Worm (Caenorhabditis elegans) whole organism, young adult: ENCODE results near the gene glb-16.

Experiments
- F33H1.4 ChIP-seq: fragments of 200-800 bp; sonication (Bioruptor generic); IDR thresholded peaks from 2 replicates; pipeline ENCODE4 v1.3.6; 2022; ENCODE audit warnings: missing genetic modification reagents, missing genetic modification characterization, missing compliant biosample characterization
- F57A8.1 ChIP-seq: fragments of 200-800 bp; sonication (Bioruptor generic); optimal IDR thresholded peaks from 2 replicates; lab custom pipeline; 2018; ENCODE audit warnings: mild to moderate bottlenecking, missing genetic modification characterization, moderate library complexity, missing compliant biosample characterization
- Y67H2A.10 ChIP-seq: fragments of 200-800 bp; sonication (Bioruptor generic); conservative IDR thresholded peaks from 2 replicates; pipeline ENCODE4 v1.3.6; 2022; ENCODE audit warnings: missing genetic modification reagents, missing genetic modification characterization, missing compliant biosample characterization
- aptf-2 ChIP-seq: fragments of 200-800 bp; sonication (Bioruptor generic); conservative IDR thresholded peaks from 2 replicates; pipeline ENCODE4 v1.3.6; 2022; ENCODE audit warnings: missing genetic modification reagents, missing genetic modification characterization, missing compliant biosample characterization
- attf-5 ChIP-seq: fragments of 200-800 bp; sonication (Bioruptor generic); optimal IDR thresholded peaks from 2 replicates; lab custom pipeline; 2018; ENCODE audit warnings: mild to moderate bottlenecking, missing genetic modification characterization, missing compliant biosample characterization
- bed-2 ChIP-seq: fragments of 200-800 bp; sonication (Bioruptor generic); IDR thresholded peaks from 2 replicates; pipeline ENCODE4 v1.3.6; 2022; ENCODE audit warnings: missing genetic modification reagents, missing genetic modification characterization, missing compliant biosample characterization
- cebp-1 ChIP-seq, 2 experiments: fragments of 200-800 bp in 1 of 2; sonication (Bioruptor generic) in 1 of 2; sonication (generic microtip) in 1 of 2; IDR thresholded peaks in 1 of 2; optimal IDR thresholded peaks in 1 of 2; 2 replicates each; pipeline versions ENCODE4 v1.3.6 to Lab custom; 2017 to 2022; ENCODE audit warnings: missing compliant biosample characterization in 2 of 2, missing genetic modification characterization in 2 of 2, mild to moderate bottlenecking in 1 of 2, missing genetic modification reagents in 1 of 2, moderate library complexity in 1 of 2
- ceh-27 ChIP-seq: fragments of 200-800 bp; sonication (Bioruptor generic); optimal IDR thresholded peaks from 2 replicates; lab custom pipeline; 2018; ENCODE audit warnings: mild to moderate bottlenecking, missing genetic modification characterization, moderate library complexity, missing compliant biosample characterization
- efl-1 ChIP-seq: fragments of 150-350 bp; optimal IDR thresholded peaks from 2 replicates; lab custom pipeline; 2014; ENCODE audit warnings: missing biosample characterization, missing genetic modification reagents, missing genetic modification characterization
- ets-4 ChIP-seq: fragments of 200-800 bp; sonication (Bioruptor generic); optimal IDR thresholded peaks from 2 replicates; lab custom pipeline; 2018; ENCODE audit warnings: mild to moderate bottlenecking, missing genetic modification characterization, missing compliant biosample characterization
- hlh-12 ChIP-seq: sonication (generic microtip); optimal IDR thresholded peaks from 2 replicates; lab custom pipeline; 2016; ENCODE audit warnings: missing genetic modification characterization, missing compliant biosample characterization
- hlh-26 ChIP-seq: fragments of 200-800 bp; sonication (Bioruptor generic); conservative IDR thresholded peaks from 2 replicates; pipeline ENCODE4 v1.3.6; 2022; ENCODE audit warnings: missing genetic modification reagents, missing genetic modification characterization, missing compliant biosample characterization
- hmg-1.2 ChIP-seq: fragments of 200-800 bp; sonication (Bioruptor generic); IDR thresholded peaks from 2 replicates; pipeline ENCODE4 v1.3.6; 2022; ENCODE audit warnings: missing genetic modification reagents, missing genetic modification characterization, missing compliant biosample characterization
- hrde-1 ChIP-seq: sonication (generic microtip); optimal IDR thresholded peaks from 2 replicates; lab custom pipeline; 2016; ENCODE audit warnings: missing genetic modification characterization, mild to moderate bottlenecking, missing compliant biosample characterization, moderate library complexity, missing genotype, missing genetic modification reagents, borderline replicate concordance
- let-607 ChIP-seq, 2 experiments: fragments of 200-800 bp in 1 of 2; sonication (Bioruptor generic) in 1 of 2; sonication (generic microtip) in 1 of 2; optimal IDR thresholded peaks; 2 replicates each; lab custom pipeline; 2016 to 2018; ENCODE audit warnings: mild to moderate bottlenecking in 2 of 2, missing compliant biosample characterization in 2 of 2, missing genetic modification characterization in 2 of 2, moderate library complexity in 2 of 2, missing genotype in 1 of 2
- lin-26 ChIP-seq: fragments of 200-800 bp; sonication (Bioruptor generic); IDR thresholded peaks from 2 replicates; pipeline ENCODE4 v1.3.6; 2022; ENCODE audit warnings: missing genetic modification reagents, missing genetic modification characterization, missing compliant biosample characterization
- madf-8 ChIP-seq: fragments of 200-800 bp; sonication (Bioruptor generic); conservative IDR thresholded peaks from 2 replicates; pipeline ENCODE4 v1.3.6; 2022; ENCODE audit warnings: missing genetic modification reagents, missing genetic modification characterization, missing compliant biosample characterization
- mcd-1 ChIP-seq: fragments of 200-800 bp; sonication (Bioruptor generic); IDR thresholded peaks from 2 replicates; pipeline ENCODE4 v1.3.6; 2022; ENCODE audit warnings: missing genetic modification reagents, missing genetic modification characterization, missing compliant biosample characterization
- nhr-120 ChIP-seq: fragments of 200-800 bp; sonication (Bioruptor generic); IDR thresholded peaks from 2 replicates; pipeline ENCODE4 v1.3.6; 2022; ENCODE audit warnings: missing genetic modification characterization, missing compliant biosample characterization
- nhr-27 ChIP-seq: fragments of 200-800 bp; sonication (Bioruptor generic); optimal IDR thresholded peaks from 2 replicates; lab custom pipeline; 2018; ENCODE audit warnings: mild to moderate bottlenecking, missing genetic modification characterization, moderate library complexity, missing compliant biosample characterization
- nhr-80 ChIP-seq: sonication (generic microtip); optimal IDR thresholded peaks from 2 replicates; lab custom pipeline; 2016; ENCODE audit warnings: missing genetic modification characterization, missing compliant biosample characterization
- nhr-90 ChIP-seq: sonication (generic microtip); optimal IDR thresholded peaks from 2 replicates; lab custom pipeline; 2016; ENCODE audit warnings: missing genotype, mild to moderate bottlenecking, missing genetic modification characterization, missing compliant biosample characterization
- rcor-1 ChIP-seq: fragments of 200-800 bp; sonication (Bioruptor generic); IDR thresholded peaks from 2 replicates; pipeline ENCODE4 v1.3.6; 2022; ENCODE audit warnings: missing genetic modification reagents, missing genetic modification characterization, missing compliant biosample characterization
- sdz-38 ChIP-seq: sonication (generic microtip); optimal IDR thresholded peaks from 2 replicates; lab custom pipeline; 2016; ENCODE audit warnings: missing genotype, missing genetic modification characterization, missing compliant biosample characterization
- snpc-1.3 ChIP-seq: sonication (generic microtip); optimal IDR thresholded peaks from 2 replicates; lab custom pipeline; 2017; ENCODE audit warnings: missing genetic modification characterization, mild to moderate bottlenecking, missing compliant biosample characterization, antibody characterized with exemption, moderate library complexity, missing genotype, missing genetic modification reagents; ENCODE audit not compliant: insufficient read depth
- tbp1 ChIP-seq: fragments of 200-800 bp; sonication (Bioruptor generic); optimal IDR thresholded peaks from 2 replicates; lab custom pipeline; 2018; ENCODE audit warnings: mild to moderate bottlenecking, missing genetic modification characterization, missing compliant biosample characterization
- zfh-2 ChIP-seq: fragments of 200-800 bp; sonication (Bioruptor generic); conservative IDR thresholded peaks from 2 replicates; pipeline ENCODE4 v1.3.6; 2022; ENCODE audit warnings: missing genetic modification reagents, missing genetic modification characterization, missing compliant biosample characterization
- ztf-22 ChIP-seq: fragments of 200-800 bp; sonication (Bioruptor generic); optimal IDR thresholded peaks from 2 replicates; lab custom pipeline; 2018; ENCODE audit warnings: mild to moderate bottlenecking, missing genetic modification characterization, moderate library complexity, missing compliant biosample characterization
- ztf-6 ChIP-seq: fragments of 200-800 bp; sonication (Bioruptor generic); IDR thresholded peaks from 2 replicates; pipeline ENCODE4 v1.3.6; 2022; ENCODE audit warnings: missing genetic modification reagents, missing genetic modification characterization, missing compliant biosample characterization

glb-16 gene

DNA sequence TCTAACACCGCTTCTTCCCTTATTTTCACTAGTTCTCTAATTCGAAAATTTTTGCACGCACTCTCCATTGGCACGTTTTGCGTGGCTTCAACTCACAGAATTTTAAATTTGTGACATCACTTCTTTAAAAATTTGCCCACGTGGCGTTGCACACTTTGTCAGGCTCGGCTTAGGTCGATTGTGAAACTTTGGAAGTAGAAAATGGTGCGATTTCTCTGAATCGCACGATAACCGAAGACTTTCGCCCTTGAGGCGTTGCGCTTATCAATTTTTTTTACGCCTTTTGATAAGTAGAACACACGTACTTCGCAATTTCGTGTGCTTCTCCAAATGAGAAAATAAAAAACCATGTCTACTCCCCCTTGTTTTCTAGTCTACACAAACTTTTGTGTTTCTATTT is 38.4 kb upstream of the glb-16 start (continued):
- TF ChIP-seq madf-8 (GFP tag; lab: Robert Waterston, UW) (no peak), nhr-27 (tag; lab: Kevin White, UChicago) (no peak), cebp-1 (GFP tag; IDR thresholded peaks at IDR 0.05; lab: Robert Waterston, UW) (no peak), cebp-1 (tag; optimal IDR thresholded peaks at IDR 0.05; lab: Kevin White, UChicago) (peak; percentile 74), F57A8.1 (GFP tag; lab: Kevin White, UChicago) (no peak), bed-2 (GFP tag; lab: Robert Waterston, UW) (no peak), ztf-22 (no peak)

DNA sequence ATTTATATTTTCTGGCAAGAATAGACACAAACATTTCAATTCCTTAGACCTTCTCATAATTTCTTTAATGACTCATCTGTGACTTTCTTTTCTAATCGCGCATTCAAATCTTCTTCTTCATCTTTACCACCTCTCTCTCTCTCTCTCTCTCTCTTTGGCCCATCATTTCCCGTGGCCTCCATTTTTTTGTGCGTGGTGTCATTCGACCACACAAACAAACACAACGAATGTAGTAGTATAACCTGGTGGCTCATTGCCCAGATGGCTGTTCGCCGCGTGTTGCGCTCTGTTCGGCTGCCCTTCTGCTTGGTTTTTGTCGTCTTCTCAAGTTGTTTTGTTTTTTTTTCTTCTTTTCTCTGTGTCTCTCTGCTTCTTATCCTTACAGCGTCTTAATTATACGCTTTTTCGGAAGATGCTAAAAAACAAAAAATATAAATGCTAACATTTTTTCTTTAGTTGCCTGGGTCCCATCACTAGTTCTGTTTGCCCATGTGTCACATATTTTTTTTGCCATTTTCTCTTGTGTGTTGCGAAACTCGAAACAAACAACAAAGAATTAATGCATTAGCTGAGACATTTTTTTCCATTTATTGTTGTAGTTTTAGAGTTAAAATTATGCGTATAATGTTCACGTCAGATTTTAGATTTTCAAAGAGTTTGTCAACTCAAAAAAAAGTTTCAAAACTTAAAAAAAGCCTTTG is 37.7 kb upstream of the glb-16 start:
- TF ChIP-seq lin-26 (GFP tag; lab: Robert Waterston, UW) (peak; percentile 19; the same call in 1 of the 2 replicates), nhr-120 (GFP tag; lab: Robert Waterston, UW) (no peak), hmg-1.2 (no peak), cebp-1 (GFP tag; IDR thresholded peaks at IDR 0.05; lab: Robert Waterston, UW) (peak; percentile 58; the same call in 1 of the 2 replicates), cebp-1 (tag; optimal IDR thresholded peaks at IDR 0.05; lab: Kevin White, UChicago) (peak; percentile 57), tbp1 (GFP tag; lab: Kevin White, UChicago) (no peak), F33H1.4 (GFP tag; lab: Robert Waterston, UW) (no peak), hlh-26 (no peak), hlh-12 (tag; lab: Kevin White, UChicago) (no peak), mcd-1 (GFP tag; lab: Robert Waterston, UW) (no peak)

DNA sequence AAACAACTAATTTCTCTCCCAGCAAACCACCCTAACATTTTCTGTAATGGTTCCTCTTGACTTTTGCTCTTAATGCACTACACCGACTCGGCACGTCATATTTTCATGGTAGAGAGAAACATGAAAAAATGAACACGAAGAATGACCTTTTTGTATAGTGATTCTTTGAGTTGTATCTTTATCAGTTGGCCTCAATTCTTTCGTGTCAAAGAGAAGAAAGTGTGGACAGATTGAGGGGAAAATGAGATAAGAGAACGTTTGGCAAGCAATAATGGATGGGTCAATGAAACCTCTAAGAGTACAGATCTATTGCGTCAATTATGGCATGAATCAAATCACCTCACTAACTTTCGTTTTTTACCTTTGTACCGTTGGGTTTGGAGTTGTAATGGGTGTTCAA is 36.0 kb upstream of the glb-16 start:
- TF ChIP-seq let-607 (tag; optimal IDR thresholded peaks at IDR 0.05; lab: Kevin White, UChicago): peak in 1 of 2 experiments; percentile 23
- TF ChIP-seq nhr-80 (tag; lab: Kevin White, UChicago): peak; percentile 94
- no peak for TF ChIP-seq efl-1 (GFP tag; lab: Kevin White, UChicago)
- TF ChIP-seq snpc-1.3: no peak
- peak; percentile 24 for TF ChIP-seq ets-4 (GFP tag; lab: Kevin White, UChicago)
- no peak for TF ChIP-seq cebp-1 (GFP tag; IDR thresholded peaks at IDR 0.05; lab: Robert Waterston, UW)
- TF ChIP-seq cebp-1 (tag; optimal IDR thresholded peaks at IDR 0.05; lab: Kevin White, UChicago): peak; percentile 22
- no peak for TF ChIP-seq hlh-12 (tag; lab: Kevin White, UChicago)

DNA sequence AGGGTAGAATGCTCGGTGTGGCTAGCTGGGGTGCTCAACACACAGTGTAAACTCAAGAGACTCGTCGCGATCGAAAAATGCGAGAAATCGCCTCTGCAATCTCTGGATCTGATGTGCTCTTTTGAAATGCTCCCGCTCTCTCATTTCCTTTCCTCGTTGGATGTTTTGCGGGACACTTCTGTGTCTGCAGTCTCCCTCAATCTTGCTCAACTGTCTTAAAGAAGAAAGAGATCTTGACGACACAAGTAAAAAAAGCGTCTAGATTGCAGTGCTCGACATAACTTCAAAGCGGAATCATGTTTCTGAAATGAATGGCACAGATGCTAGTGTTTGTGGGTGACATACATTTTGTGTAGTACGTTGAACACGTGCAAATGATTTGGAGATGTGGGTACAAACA is 33.7 kb upstream of the glb-16 start:
- TF ChIP-seq zfh-2 (peak; percentile 49; the same call in 1 of the 2 replicates), bed-2 (GFP tag; lab: Robert Waterston, UW) (no peak)
- TF ChIP-seq, all 124 proteins: peak for 1

DNA sequence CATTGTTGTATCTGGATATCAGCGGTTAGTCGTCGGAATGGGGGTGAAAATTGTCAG is 33.5 kb upstream of the glb-16 start, which contains the start of the genes unc-98 and F08C6.18:
TSS of gene unc-98 (minus strand) at position 48 of the 57 bp plus-strand sequence.
TSS of gene F08C6.18 (minus strand) at position 57 of the 57 bp plus-strand sequence.
- TF ChIP-seq Y67H2A.10 (GFP tag; lab: Robert Waterston, UW) (no peak), aptf-2 (GFP tag; lab: Robert Waterston, UW) (no peak), hrde-1 (no peak), ztf-6 (GFP tag; lab: Robert Waterston, UW) (no peak), nhr-90 (tag; lab: Kevin White, UChicago) (no peak), ceh-27 (GFP tag; lab: Kevin White, UChicago) (no peak), rcor-1 (no peak)

DNA sequence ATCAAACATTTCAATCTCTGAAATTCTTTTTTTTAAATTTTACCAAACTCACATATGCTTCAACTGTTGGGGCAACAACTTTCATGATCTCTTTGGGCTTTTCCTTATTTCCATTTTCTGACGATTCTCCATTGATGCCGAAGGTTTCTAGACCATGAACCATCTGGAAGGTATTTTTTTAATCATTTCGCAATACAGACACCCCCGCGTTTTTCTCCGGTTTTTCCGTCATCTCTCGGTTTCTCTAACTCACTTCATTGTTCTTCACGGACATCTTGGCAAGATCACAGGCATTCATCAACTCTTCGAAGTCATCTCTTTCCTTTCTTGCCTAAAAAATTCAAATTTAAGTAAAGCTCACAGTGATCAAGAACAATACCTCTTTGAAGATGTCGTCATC is 33.2 kb upstream of the glb-16 start:
- no peak for TF ChIP-seq sdz-38 (tag; lab: Kevin White, UChicago)
- TF ChIP-seq cebp-1 (GFP tag; IDR thresholded peaks at IDR 0.05; lab: Robert Waterston, UW): no peak
- TF ChIP-seq cebp-1 (tag; optimal IDR thresholded peaks at IDR 0.05; lab: Kevin White, UChicago): peak; percentile 75
- no peak for TF ChIP-seq F33H1.4 (GFP tag; lab: Robert Waterston, UW)
- TF ChIP-seq attf-5: no peak
